Fruit fly (Drosophila melanogaster) whole organism: ENCODE data around the gene Rcd2.
A peak's percentile ranks its signal among the peaks of the same experiment; 100 is the strongest.

Experiments used
- CG8478 ChIP-seq: fragments of >200 bp; optimal IDR thresholded peaks from 2 replicates; lab custom pipeline; 2018; ENCODE audit warnings: inconsistent platforms
- Dll ChIP-seq: fragments of >200 bp; optimal IDR thresholded peaks from 2 replicates; lab custom pipeline; 2017
- EcR ChIP-seq, 2 experiments: fragments of >200 bp; optimal IDR thresholded peaks; 2 replicates each; lab custom pipeline; 2017; ENCODE audit warnings: missing biosample characterization in 2 of 2, missing genetic modification characterization in 2 of 2, missing genetic modification reagents in 2 of 2
- pan ChIP-seq: fragments of >200 bp; optimal IDR thresholded peaks from 2 replicates; lab custom pipeline; 2017
- psq ChIP-seq: fragments of >200 bp; optimal IDR thresholded peaks from 2 replicates; lab custom pipeline; 2017
- usp ChIP-seq: fragments of >200 bp; optimal IDR thresholded peaks from 2 replicates; lab custom pipeline; 2017; ENCODE audit warnings: missing biosample characterization, missing genetic modification characterization, mixed read lengths

Gene Rcd2

dm6 chr3L:20497124-20497996, 42.9 kb downstream of the Rcd2 start, which contains the start of gene CG32425:
Gene CG32425, plus strand, starts transcription at chr3L:20497323.
- no peak for TF ChIP-seq pan
- TF ChIP-seq EcR (GFP tag; optimal IDR thresholded peaks at IDR 0.05; lab: Kevin White, UChicago), result no peak
- TF ChIP-seq Dll, result no peak
- TF ChIP-seq usp, result no peak
- no peak for TF ChIP-seq psq (lab: Kevin White, UChicago)
- no peak for TF ChIP-seq CG8478

- TF ChIP-seq EcR (GFP tag; optimal IDR thresholded peaks at IDR 0.05; lab: Kevin White, UChicago), result no peak
- no peak for TF ChIP-seq usp
- no peak for TF ChIP-seq Dll
These were observed 45.2 kb downstream of the Rcd2 start, which contains the start of gene ZnT77C for dm6 chr3L:20494780-20495591. Gene ZnT77C, minus strand, starts transcription at chr3L:20494921.

DNA sequence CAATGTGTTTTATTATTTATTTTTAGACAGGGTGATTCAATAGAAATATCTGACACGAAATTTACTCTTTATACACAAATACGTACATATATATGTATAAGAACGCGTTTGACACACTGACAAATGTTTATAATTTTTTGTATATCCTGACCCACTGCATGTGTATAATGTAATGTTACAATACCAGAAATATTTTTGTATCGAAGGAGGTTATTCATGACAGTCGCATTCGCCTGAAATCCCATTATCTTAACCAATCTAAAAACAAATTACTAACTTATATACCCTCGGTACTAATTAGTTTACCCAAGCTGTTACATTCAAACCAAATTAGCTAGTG, 46.0 kb downstream of the Rcd2 start:
- TF ChIP-seq CG8478, result no peak
- TF ChIP-seq EcR (GFP tag; optimal IDR thresholded peaks at IDR 0.05; lab: Kevin White, UChicago), result no peak
- no peak for TF ChIP-seq usp
- TF ChIP-seq Dll, result no peak

dm6 chr3L:20493417-20494261, 46.6 kb downstream of the Rcd2 start:
- TF ChIP-seq psq (lab: Kevin White, UChicago) (no peak), usp (no peak), EcR (GFP tag; optimal IDR thresholded peaks at IDR 0.05; lab: Kevin White, UChicago) (no peak), Dll (no peak), pan (no peak), CG8478 (no peak)

DNA sequence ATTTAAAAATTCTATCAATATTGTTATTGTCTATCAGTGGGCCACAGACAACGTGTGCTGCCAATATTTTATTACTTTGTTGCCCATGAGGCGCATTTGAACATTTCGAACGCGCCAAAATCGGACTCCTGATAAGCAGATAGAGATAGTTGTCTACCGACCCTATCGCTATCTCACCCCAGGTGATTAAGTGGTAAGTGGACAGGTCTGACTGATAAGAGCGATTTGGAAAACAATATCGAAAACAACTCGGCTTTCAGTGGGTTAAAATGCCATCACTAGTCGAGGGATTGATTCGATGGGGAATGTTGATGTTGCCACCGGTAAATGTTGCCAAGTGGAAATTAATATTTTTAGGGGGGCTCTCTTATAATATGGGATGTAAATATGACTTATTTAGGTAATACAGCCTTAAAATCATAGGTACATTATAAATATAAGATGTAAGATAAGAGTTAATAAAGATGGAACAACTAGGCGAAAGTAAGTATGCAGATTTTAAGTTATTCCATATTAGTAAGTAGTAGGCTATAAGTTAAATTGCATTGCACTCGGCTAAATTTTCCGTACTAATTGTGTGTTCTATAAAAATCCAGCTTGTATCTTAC, 48.6 kb downstream of the Rcd2 start, which contains the start of gene ND-39:
Gene ND-39 (plus strand): TSS at position 558 of the 608 bp plus-strand sequence.
- no peak for TF ChIP-seq Dll
- no peak for TF ChIP-seq EcR (GFP tag; optimal IDR thresholded peaks at IDR 0.05; lab: Kevin White, UChicago)

dm6 chr3L:20487649-20488048, 52.6 kb downstream of the Rcd2 start:
- TF ChIP-seq psq (lab: Kevin White, UChicago) (no peak), pan (peak; percentile 34)
